3 worm cellular contexts compared by ENCODE assay signal in the genomic region with DNA sequence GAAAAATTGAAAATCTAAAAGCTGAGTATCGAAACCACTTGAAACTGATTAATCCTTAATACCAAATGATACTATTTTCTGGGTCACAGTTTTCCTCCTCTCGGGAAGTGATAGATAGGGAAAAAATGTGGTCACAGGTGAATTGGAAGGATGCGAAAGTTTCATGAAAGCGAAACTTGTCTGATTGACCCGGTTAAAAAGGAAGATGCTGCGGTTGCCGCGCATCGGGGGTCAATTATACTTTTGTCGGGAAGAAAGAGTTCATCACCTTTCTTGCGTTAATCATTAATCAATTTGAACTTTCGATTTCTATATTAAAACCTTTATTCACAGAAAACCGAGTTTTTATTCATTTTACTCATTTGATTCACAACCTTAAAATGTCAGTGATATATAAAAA.
TF ChIP-seq lines count a peak whose summit lies in the region.

No protein-coding gene starts in this region.

TF ChIP-seq in whole organism, L1 larva, 84 proteins besides CTCF, POLR2A, EP300 and RAD21:
- no peak for TF ChIP-seq rnt-1 (tag; optimal IDR thresholded peaks at IDR 0.05; lab: Kevin White, UChicago)
- no peak for TF ChIP-seq F16B12.6 (tag; optimal IDR thresholded peaks at IDR 0.05; lab: Kevin White, UChicago)
- TF ChIP-seq sup-37 (GFP tag; optimal IDR thresholded peaks at IDR 0.05; lab: Kevin White, UChicago), result no peak
- no peak for TF ChIP-seq unc-86 (tag; optimal IDR thresholded peaks at IDR 0.05; lab: Kevin White, UChicago)
- TF ChIP-seq ets-5 (GFP tag; IDR thresholded peaks at IDR 0.05; lab: Robert Waterston, UW), result no peak
- no peak for TF ChIP-seq ceh-90 (tag; optimal IDR thresholded peaks at IDR 0.05; lab: Kevin White, UChicago)
- TF ChIP-seq pag-3 (tag; optimal IDR thresholded peaks at IDR 0.05; lab: Kevin White, UChicago; ENCODE audit: borderline replicate concordance, insufficient read depth), result no peak
- TF ChIP-seq mef-2 (tag; optimal IDR thresholded peaks at IDR 0.05; lab: Kevin White, UChicago), result no peak
- peak; percentile 97 for TF ChIP-seq blmp-1 (tag; optimal IDR thresholded peaks at IDR 0.05; lab: Kevin White, UChicago)

TF ChIP-seq in whole organism, L3 larva, 47 proteins besides CTCF, POLR2A, EP300 and RAD21:
- TF ChIP-seq ceh-82 (tag; optimal IDR thresholded peaks at IDR 0.05; lab: Kevin White, UChicago) (no peak), ZK546.5 (tag; optimal IDR thresholded peaks at IDR 0.05; lab: Kevin White, UChicago) (no peak), nhr-23 (tag; optimal IDR thresholded peaks at IDR 0.05; lab: Kevin White, UChicago) (peak; percentile 87), ztf-11 (tag; optimal IDR thresholded peaks at IDR 0.05; lab: Kevin White, UChicago) (no peak)
TF ChIP-seq in whole organism, L3 larva: peak in this region for 1.

TF ChIP-seq in whole organism, mixed stage, embryonic, 35 proteins besides CTCF, POLR2A, EP300 and RAD21:
- TF ChIP-seq snpc-4 (tag; optimal IDR thresholded peaks at IDR 0.05; lab: Kevin White, UChicago) (no peak), blmp-1 (tag; optimal IDR thresholded peaks at IDR 0.05; lab: Kevin White, UChicago) (peak; percentile 72), cnd-1 (tag; optimal IDR thresholded peaks at IDR 0.05; lab: Kevin White, UChicago) (no peak), mab-5 (tag; optimal IDR thresholded peaks at IDR 0.05; lab: Kevin White, UChicago) (no peak), sem-2 (GFP tag; optimal IDR thresholded peaks at IDR 0.05; lab: Kevin White, UChicago) (no peak), bed-3 (GFP tag; optimal IDR thresholded peaks at IDR 0.05; lab: Kevin White, UChicago) (no peak), sptf-1 (tag; optimal IDR thresholded peaks at IDR 0.05; lab: Kevin White, UChicago) (no peak), nhr-2 (tag; optimal IDR thresholded peaks at IDR 0.05; lab: Kevin White, UChicago) (no peak), flh-1 (GFP tag; optimal IDR thresholded peaks at IDR 0.05; lab: Kevin White, UChicago) (no peak)
TF ChIP-seq in whole organism, mixed stage, embryonic: peak in this region for 1.
